Fruit fly (Drosophila melanogaster) whole organism, embryonic: ENCODE measurements around the gene Tmep.

Experiments
- Atf3 ChIP-seq: fragments of 200-800 bp; sonication (Bioruptor generic); optimal IDR thresholded peaks from 3 replicates; lab custom pipeline; 2016; ENCODE audit warnings: missing biosample characterization, missing genetic modification characterization
- BEAF-32 ChIP-seq: fragments of 200-800 bp; sonication (Bioruptor generic); optimal IDR thresholded peaks from 3 replicates; lab custom pipeline; 2017; ENCODE audit warnings: missing biosample characterization, missing genetic modification characterization, mild to moderate bottlenecking, moderate library complexity, missing genetic modification reagents
- CG11247 ChIP-seq: fragments of 200-800 bp; sonication (Bioruptor generic); IDR thresholded peaks from 2 replicates; pipeline ENCODE4 v1.3.6; 2022; ENCODE audit warnings: missing biosample characterization, missing genetic modification characterization
- CG11696 ChIP-seq: fragments of 200-800 bp; sonication (Bioruptor generic); IDR thresholded peaks from 2 replicates; pipeline ENCODE4 v1.3.6; 2022; ENCODE audit warnings: missing biosample characterization, missing genetic modification characterization
- CG12236 ChIP-seq: fragments of 200-800 bp; sonication (Bioruptor generic); optimal IDR thresholded peaks from 2 replicates; lab custom pipeline; 2016; ENCODE audit warnings: missing biosample characterization, missing genetic modification characterization
- CG13296 ChIP-seq: fragments of 200-800 bp; sonication (Bioruptor generic); optimal IDR thresholded peaks from 3 replicates; lab custom pipeline; 2018; ENCODE audit warnings: missing biosample characterization, mild to moderate bottlenecking, missing genetic modification characterization
- CG15073 ChIP-seq: fragments of 200-800 bp; sonication (Bioruptor generic); optimal IDR thresholded peaks from 2 replicates; lab custom pipeline; 2016; ENCODE audit warnings: missing biosample characterization, missing genetic modification characterization
- CG15269 ChIP-seq: fragments of 200-800 bp; sonication (Bioruptor generic); optimal IDR thresholded peaks from 2 replicates; lab custom pipeline; 2018; ENCODE audit warnings: missing biosample characterization, mild to moderate bottlenecking, missing genetic modification characterization, moderate library complexity
- CG15479 ChIP-seq: fragments of 200-800 bp; sonication (Bioruptor generic); optimal IDR thresholded peaks from 3 replicates; lab custom pipeline; 2019; ENCODE audit warnings: missing biosample characterization, mild to moderate bottlenecking, missing genetic modification characterization, moderate library complexity
- CG1647 ChIP-seq: fragments of 200-800 bp; sonication (Bioruptor generic); optimal IDR thresholded peaks from 3 replicates; lab custom pipeline; 2016; ENCODE audit warnings: missing biosample characterization, missing genetic modification characterization
- CG17912 ChIP-seq: fragments of 200-800 bp; sonication (Bioruptor generic); optimal IDR thresholded peaks from 2 replicates; lab custom pipeline; 2018; ENCODE audit warnings: missing biosample characterization, mild to moderate bottlenecking, missing genetic modification characterization
- CG1792 ChIP-seq: fragments of 200-800 bp; sonication (Bioruptor generic); optimal IDR thresholded peaks from 2 replicates; lab custom pipeline; 2016; ENCODE audit warnings: missing biosample characterization, missing genetic modification characterization
- CG18011 ChIP-seq: fragments of 200-800 bp; sonication (Bioruptor generic); optimal IDR thresholded peaks from 2 replicates; lab custom pipeline; 2017; ENCODE audit warnings: missing biosample characterization, missing genetic modification characterization, mild to moderate bottlenecking, moderate library complexity, missing genotype
- CG2875 ChIP-seq: fragments of 200-800 bp; sonication (Bioruptor generic); optimal IDR thresholded peaks from 2 replicates; lab custom pipeline; 2017; ENCODE audit warnings: missing biosample characterization, mild to moderate bottlenecking, missing genetic modification characterization, missing genetic modification reagents
- CG4617 ChIP-seq: fragments of 200-800 bp; sonication (Bioruptor generic); optimal IDR thresholded peaks from 3 replicates; lab custom pipeline; 2016; ENCODE audit warnings: missing biosample characterization, missing genetic modification characterization, borderline replicate concordance
- CG4820 ChIP-seq: fragments of 200-800 bp; sonication (Bioruptor generic); optimal IDR thresholded peaks from 3 replicates; lab custom pipeline; 2016; ENCODE audit warnings: missing biosample characterization, missing genetic modification characterization
- CG5953 ChIP-seq: fragments of 200-800 bp; sonication (Bioruptor generic); IDR thresholded peaks from 2 replicates; pipeline ENCODE4 v1.3.6; 2022; ENCODE audit warnings: missing biosample characterization, missing genetic modification characterization
- CG6254 ChIP-seq: fragments of 200-800 bp; sonication (Bioruptor generic); optimal IDR thresholded peaks from 3 replicates; lab custom pipeline; 2017; ENCODE audit warnings: mild to moderate bottlenecking, missing biosample characterization, missing genetic modification reagents, missing genetic modification characterization
- CG6791 ChIP-seq: fragments of 200-800 bp; sonication (Bioruptor generic); IDR thresholded peaks from 3 replicates; pipeline ENCODE4 v1.3.6; 2022; ENCODE audit warnings: missing biosample characterization, missing genetic modification characterization; ENCODE audit not compliant: partially characterized antibody
- CG7786 ChIP-seq: fragments of 200-800 bp; sonication (Bioruptor generic); optimal IDR thresholded peaks from 2 replicates; lab custom pipeline; 2016; ENCODE audit warnings: missing biosample characterization, missing genetic modification characterization
- Dbx ChIP-seq: fragments of 200-800 bp; sonication (Bioruptor generic); IDR thresholded peaks from 3 replicates; pipeline ENCODE4 v1.3.6; 2022; ENCODE audit warnings: missing biosample characterization, missing genetic modification characterization
- Dfd ChIP-seq, 2 experiments: fragments of >200 bp; optimal IDR thresholded peaks; 2 replicates each; lab custom pipeline; 2017; ENCODE audit warnings: missing biosample characterization in 2 of 2, missing genetic modification characterization in 2 of 2
- Eip74EF ChIP-seq, 2 experiments: fragments of 200-800 bp in 1 of 2; fragments of >200 bp in 1 of 2; sonication (Bioruptor generic) in 1 of 2; optimal IDR thresholded peaks; 2 replicates each; lab custom pipeline; 2017 to 2019; ENCODE audit warnings: missing biosample characterization in 2 of 2, missing genetic modification characterization in 2 of 2, mild to moderate bottlenecking in 1 of 2, moderate library complexity in 1 of 2
- HLH54F ChIP-seq: fragments of 200-800 bp; sonication (Bioruptor generic); optimal IDR thresholded peaks from 3 replicates; lab custom pipeline; 2016; ENCODE audit warnings: missing biosample characterization, missing genetic modification characterization
- Kr ChIP-seq: fragments of 200-800 bp; sonication (Bioruptor generic); optimal IDR thresholded peaks from 2 replicates; lab custom pipeline; 2017; ENCODE audit warnings: missing biosample characterization, mild to moderate bottlenecking, missing genetic modification characterization
- MBD-R2 ChIP-seq: fragments of 200-800 bp; sonication (Bioruptor generic); IDR thresholded peaks from 2 replicates; pipeline ENCODE4 v1.3.6; 2022; ENCODE audit warnings: missing biosample characterization, missing genetic modification characterization
- MESR4 ChIP-seq: fragments of 200-800 bp; sonication (Bioruptor generic); optimal IDR thresholded peaks from 2 replicates; lab custom pipeline; 2018; ENCODE audit warnings: missing biosample characterization, mild to moderate bottlenecking, missing genetic modification characterization, moderate library complexity
- Mes4 ChIP-seq: fragments of 200-800 bp; sonication (Bioruptor generic); optimal IDR thresholded peaks from 2 replicates; lab custom pipeline; 2016; ENCODE audit warnings: missing biosample characterization, missing genetic modification characterization
- Oli ChIP-seq: fragments of 200-800 bp; sonication (Bioruptor generic); optimal IDR thresholded peaks from 2 replicates; lab custom pipeline; 2018; ENCODE audit warnings: missing biosample characterization, mild to moderate bottlenecking, missing genetic modification characterization, moderate library complexity
- Sox100B ChIP-seq: fragments of 200-800 bp; sonication (Bioruptor generic); optimal IDR thresholded peaks from 3 replicates; lab custom pipeline; 2018; ENCODE audit warnings: missing biosample characterization, mild to moderate bottlenecking, missing genetic modification characterization
- Ssrp ChIP-seq: fragments of 200-800 bp; sonication (Bioruptor generic); optimal IDR thresholded peaks from 2 replicates; lab custom pipeline; 2018; ENCODE audit warnings: missing biosample characterization, mild to moderate bottlenecking, missing genetic modification characterization, moderate library complexity
- Tbp ChIP-seq: fragments of >200 bp; optimal IDR thresholded peaks from 2 replicates; lab custom pipeline; 2018; ENCODE audit warnings: missing biosample characterization, missing genetic modification characterization
- al ChIP-seq: fragments of 200-800 bp; sonication (Bioruptor generic); IDR thresholded peaks from 2 replicates; pipeline ENCODE4 v1.3.6; 2022; ENCODE audit warnings: missing biosample characterization, missing genetic modification characterization
- bigmax ChIP-seq: fragments of 200-800 bp; sonication (Bioruptor generic); optimal IDR thresholded peaks from 2 replicates; lab custom pipeline; 2018; ENCODE audit warnings: missing biosample characterization, mild to moderate bottlenecking, missing genetic modification characterization
- dmrt11E ChIP-seq: fragments of 200-800 bp; sonication (Bioruptor generic); optimal IDR thresholded peaks from 3 replicates; lab custom pipeline; 2018; ENCODE audit warnings: missing biosample characterization, mild to moderate bottlenecking, missing genetic modification characterization, moderate library complexity
- emc ChIP-seq: fragments of 200-800 bp; sonication (Bioruptor generic); optimal IDR thresholded peaks from 2 replicates; lab custom pipeline; 2016; ENCODE audit warnings: missing biosample characterization, missing genetic modification characterization
- eyg ChIP-seq: fragments of 200-800 bp; sonication (Bioruptor generic); optimal IDR thresholded peaks from 3 replicates; lab custom pipeline; 2016; ENCODE audit warnings: missing biosample characterization, missing genetic modification characterization
- fd96Cb ChIP-seq: fragments of 200-800 bp; sonication (Bioruptor generic); optimal IDR thresholded peaks from 2 replicates; lab custom pipeline; 2018; ENCODE audit warnings: missing biosample characterization, mild to moderate bottlenecking, missing genetic modification characterization, moderate library complexity
- fru ChIP-seq: fragments of >200 bp; optimal IDR thresholded peaks from 2 replicates; lab custom pipeline; 2017
- fu2 ChIP-seq: fragments of 200-800 bp; sonication (Bioruptor generic); optimal IDR thresholded peaks from 2 replicates; lab custom pipeline; 2016; ENCODE audit warnings: missing biosample characterization, missing genetic modification characterization
- ind ChIP-seq: fragments of 200-800 bp; sonication (Bioruptor generic); optimal IDR thresholded peaks from 3 replicates; lab custom pipeline; 2016; ENCODE audit warnings: missing biosample characterization, missing genetic modification characterization
- klu ChIP-seq: fragments of 200-800 bp; sonication (Bioruptor generic); IDR thresholded peaks from 2 replicates; pipeline ENCODE4 v1.3.6; 2022; ENCODE audit warnings: missing biosample characterization, missing genetic modification characterization
- peb ChIP-seq: fragments of 200-800 bp; sonication (Bioruptor generic); IDR thresholded peaks from 2 replicates; pipeline ENCODE4 v1.3.6; 2022; ENCODE audit warnings: missing biosample characterization, missing genetic modification characterization
- prd ChIP-seq, 3 experiments: fragments of >200 bp in 2 of 3; fragments of 200-800 bp in 1 of 3; sonication (Bioruptor generic) in 1 of 3; optimal IDR thresholded peaks in 2 of 3; IDR thresholded peaks in 1 of 3; 2 replicates in 2 of 3; 3 replicates in 1 of 3; pipeline versions ENCODE4 v1.3.6 to Lab custom; 2017 to 2022; ENCODE audit warnings: missing biosample characterization in 1 of 3, missing genetic modification characterization in 1 of 3
- sima ChIP-seq: fragments of 200-800 bp; sonication (Bioruptor generic); optimal IDR thresholded peaks from 2 replicates; lab custom pipeline; 2016; ENCODE audit warnings: missing biosample characterization, missing genetic modification characterization
- sug ChIP-seq: fragments of 200-800 bp; optimal IDR thresholded peaks from 2 replicates; lab custom pipeline; 2019; ENCODE audit warnings: missing biosample characterization, mild to moderate bottlenecking, missing genetic modification characterization, moderate library complexity
- tgo ChIP-seq: fragments of 200-800 bp; sonication (Bioruptor generic); IDR thresholded peaks from 3 replicates; pipeline ENCODE4 v1.3.6; 2022; ENCODE audit warnings: missing biosample characterization, missing genetic modification characterization
- tin ChIP-seq: fragments of 200-800 bp; sonication (Bioruptor generic); optimal IDR thresholded peaks from 3 replicates; lab custom pipeline; 2016; ENCODE audit warnings: missing biosample characterization, missing genetic modification characterization
- wdn ChIP-seq: fragments of 200-800 bp; sonication (Bioruptor generic); IDR thresholded peaks from 2 replicates; pipeline ENCODE4 v1.3.6; 2022; ENCODE audit warnings: missing biosample characterization, missing genetic modification characterization

Tmep gene

DNA sequence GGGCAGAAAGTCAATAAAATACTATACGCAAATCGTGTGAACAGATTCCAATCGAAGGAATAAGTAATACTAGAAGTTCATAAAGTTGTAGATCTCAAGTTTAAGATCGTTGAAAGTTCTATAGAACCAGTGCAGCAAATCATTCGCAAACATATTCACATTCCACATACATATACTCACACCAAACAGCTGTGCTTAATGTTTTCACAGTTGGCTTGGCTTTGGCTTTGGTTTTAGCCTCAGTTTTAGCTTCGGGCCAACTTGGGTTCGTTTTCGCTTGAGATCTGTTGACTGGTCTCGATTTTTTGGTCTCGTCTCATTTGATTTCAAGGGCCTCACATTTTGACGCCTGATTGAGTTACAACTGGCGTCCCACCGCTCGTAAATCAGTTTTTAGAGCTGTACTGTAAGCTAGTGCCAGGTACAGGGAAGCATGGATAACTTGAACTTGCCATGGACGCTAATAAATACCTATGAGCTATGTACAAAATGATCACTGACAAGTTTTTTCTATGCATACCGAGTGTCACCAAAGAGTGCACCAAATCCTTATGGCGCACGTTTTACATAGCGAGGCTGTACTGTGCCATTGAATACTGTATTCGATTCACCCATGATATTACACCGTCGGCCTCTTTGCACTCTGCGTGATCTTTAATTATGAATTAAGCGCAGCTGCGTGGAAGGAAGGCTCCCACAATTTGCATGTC, 18.3 kb downstream of the Tmep start (continued):
- TF ChIP-seq sima (GFP tag; lab: Kevin White, UChicago) (peak; percentile 60), Dbx (GFP tag; lab: Robert Waterston, UW) (peak; percentile 82), CG12236 (peak; percentile 48), eyg (GFP tag; lab: Kevin White, UChicago) (peak; percentile 77), CG18011 (GFP tag; lab: Kevin White, UChicago) (peak; percentile 27), dmrt11E (tag; lab: Kevin White, UChicago) (peak; percentile 14), MESR4 (no peak), klu (GFP tag; lab: Robert Waterston, UW) (peak; percentile 58), CG2875 (GFP tag; lab: Kevin White, UChicago) (peak; percentile 22), wdn (GFP tag; lab: Robert Waterston, UW) (peak; percentile 77), CG5953 (GFP tag; lab: Robert Waterston, UW) (peak; percentile 62; the same call in 1 of the 2 replicates), CG15073 (GFP tag; lab: Kevin White, UChicago) (no peak), Mes4 (GFP tag; lab: Kevin White, UChicago) (peak; percentile 32), CG4617 (peak; percentile 36), peb (peak; percentile 65), Eip74EF (GFP tag; optimal IDR thresholded peaks at IDR 0.05; lab: Kevin White, UChicago) (peak in 1 of 2 experiments; percentile 35), CG13296 (GFP tag; lab: Kevin White, UChicago) (peak; percentile 80), CG1647 (peak; percentile 73), CG11696 (peak; percentile 76), CG15269 (tag; lab: Kevin White, UChicago) (peak; percentile 89), CG11247 (peak; percentile 84), Ssrp (tag; lab: Kevin White, UChicago) (peak; percentile 56), BEAF-32 (GFP tag; lab: Kevin White, UChicago) (no peak), Kr (GFP tag; lab: Kevin White, UChicago) (no peak), CG6254 (GFP tag; lab: Kevin White, UChicago) (peak; percentile 12), prd (optimal IDR thresholded peaks at IDR 0.05; lab: Kevin White, UChicago) (no peak), prd (GFP tag; IDR thresholded peaks at IDR 0.05; lab: Robert Waterston, UW) (peak; percentile 91), ind (GFP tag; lab: Kevin White, UChicago) (peak; percentile 92), Tbp (no peak), tin (GFP tag; lab: Kevin White, UChicago) (peak; percentile 90), fru (lab: Kevin White, UChicago) (no peak), CG17912 (GFP tag; lab: Kevin White, UChicago) (no peak), HLH54F (peak; percentile 80), Sox100B (GFP tag; lab: Kevin White, UChicago) (peak; percentile 57), MBD-R2 (peak; percentile 82), Oli (peak; percentile 81), emc (GFP tag; lab: Kevin White, UChicago) (peak; percentile 65), CG7786 (GFP tag; lab: Kevin White, UChicago) (peak; percentile 80), fu2 (GFP tag; lab: Kevin White, UChicago) (peak; percentile 52), CG1792 (peak; percentile 88), bigmax (GFP tag; lab: Kevin White, UChicago) (no peak), Atf3 (GFP tag; lab: Kevin White, UChicago) (peak; percentile 52), Dfd (GFP tag; optimal IDR thresholded peaks at IDR 0.05; lab: Kevin White, UChicago) (no peak), CG15479 (no peak), tgo (GFP tag; lab: Robert Waterston, UW) (peak; percentile 92), sug (peak; percentile 62), CG6791 (GFP tag; lab: Robert Waterston, UW) (no peak), fd96Cb (peak; percentile 80), CG4820 (peak; percentile 84), al (GFP tag; lab: Robert Waterston, UW) (peak; percentile 81)
